Worm (Caenorhabditis elegans) whole organism, L2 larva: Measurements from ENCODE around the gene C05D2.8.

ENCODE experiments used
- C34F6.9 ChIP-seq: fragments of 150-350 bp; optimal IDR thresholded peaks from 2 replicates; lab custom pipeline; 2014; ENCODE audit warnings: missing biosample characterization, missing genetic modification characterization
- F13H6.1 ChIP-seq: sonication (generic microtip); optimal IDR thresholded peaks from 2 replicates; lab custom pipeline; 2016; ENCODE audit warnings: missing genetic modification characterization, missing compliant biosample characterization
- R02D3.7 ChIP-seq: fragments of 150-350 bp; optimal IDR thresholded peaks from 2 replicates; lab custom pipeline; 2014; ENCODE audit warnings: missing biosample characterization, missing genetic modification characterization
- ZK546.5 ChIP-seq: sonication (generic microtip); optimal IDR thresholded peaks from 2 replicates; lab custom pipeline; 2017; ENCODE audit warnings: missing biosample characterization, missing genetic modification characterization
- alr-1 ChIP-seq: fragments of 150-350 bp; optimal IDR thresholded peaks from 2 replicates; lab custom pipeline; 2014; ENCODE audit warnings: missing biosample characterization, missing genetic modification characterization
- aly-2 ChIP-seq: fragments of 150-350 bp; optimal IDR thresholded peaks from 2 replicates; lab custom pipeline; 2014; ENCODE audit warnings: missing biosample characterization, missing genetic modification characterization
- ama-1 ChIP-seq: fragments of 150-350 bp; optimal IDR thresholded peaks from 2 replicates; lab custom pipeline; 2018; ENCODE audit warnings: inconsistent platforms
- blmp-1 ChIP-seq: sonication (generic microtip); optimal IDR thresholded peaks from 2 replicates; lab custom pipeline; 2017; ENCODE audit warnings: missing genetic modification characterization, mild to moderate bottlenecking, missing compliant biosample characterization, antibody characterized with exemption, moderate library complexity; ENCODE audit not compliant: insufficient read depth
- crh-2 ChIP-seq: sonication (generic microtip); optimal IDR thresholded peaks from 2 replicates; lab custom pipeline; 2017; ENCODE audit warnings: missing biosample characterization, missing genetic modification characterization
- egl-27 ChIP-seq: sonication (generic microtip); optimal IDR thresholded peaks from 3 replicates; lab custom pipeline; 2017; ENCODE audit warnings: missing biosample characterization, missing genetic modification reagents, missing genetic modification characterization
- elt-3 ChIP-seq: sonication (generic microtip); optimal IDR thresholded peaks from 2 replicates; lab custom pipeline; 2017; ENCODE audit warnings: missing biosample characterization, missing genetic modification characterization
- fos-1 ChIP-seq: fragments of 150-350 bp; optimal IDR thresholded peaks from 2 replicates; lab custom pipeline; 2014; ENCODE audit warnings: missing biosample characterization, missing genetic modification characterization
- lin-11 ChIP-seq: fragments of 150-350 bp; sonication (generic microtip); optimal IDR thresholded peaks from 2 replicates; lab custom pipeline; 2014; ENCODE audit warnings: missing biosample characterization, missing genetic modification characterization, inconsistent platforms, mixed read lengths
- lin-13 ChIP-seq: fragments of 150-350 bp; optimal IDR thresholded peaks from 2 replicates; lab custom pipeline; 2014; ENCODE audit warnings: missing biosample characterization, missing genetic modification reagents, missing genetic modification characterization
- lin-39 ChIP-seq: fragments of 150-350 bp; optimal IDR thresholded peaks from 2 replicates; lab custom pipeline; 2014; ENCODE audit warnings: missing biosample characterization, missing genetic modification reagents, missing genetic modification characterization
- lsy-2 ChIP-seq, 2 experiments: fragments of 150-350 bp in 1 of 2; sonication (generic microtip) in 1 of 2; optimal IDR thresholded peaks; 2 replicates each; lab custom pipeline; 2014 to 2017; ENCODE audit warnings: missing biosample characterization in 2 of 2, missing genetic modification characterization in 2 of 2
- mab-5 ChIP-seq: fragments of 150-350 bp; optimal IDR thresholded peaks from 2 replicates; lab custom pipeline; 2014; ENCODE audit warnings: missing biosample characterization, missing genetic modification characterization
- mbf-1 ChIP-seq: sonication (generic microtip); optimal IDR thresholded peaks from 2 replicates; lab custom pipeline; 2017; ENCODE audit warnings: missing biosample characterization, missing genetic modification characterization
- nhr-10 ChIP-seq: sonication (generic microtip); optimal IDR thresholded peaks from 2 replicates; lab custom pipeline; 2017; ENCODE audit warnings: missing biosample characterization, missing genetic modification characterization
- nhr-12 ChIP-seq: fragments of 150-350 bp; optimal IDR thresholded peaks from 2 replicates; lab custom pipeline; 2014; ENCODE audit warnings: missing biosample characterization, missing genetic modification characterization
- nhr-129 ChIP-seq: fragments of 150-350 bp; optimal IDR thresholded peaks from 2 replicates; lab custom pipeline; 2014; ENCODE audit warnings: missing biosample characterization, missing genetic modification characterization
- nhr-21 ChIP-seq: fragments of 150-350 bp; optimal IDR thresholded peaks from 2 replicates; lab custom pipeline; 2014; ENCODE audit warnings: missing biosample characterization, missing genetic modification characterization
- nhr-23 ChIP-seq: fragments of 150-350 bp; optimal IDR thresholded peaks from 2 replicates; lab custom pipeline; 2014; ENCODE audit warnings: missing biosample characterization, missing genetic modification reagents, missing genetic modification characterization
- nhr-25 ChIP-seq: fragments of 150-350 bp; sonication (generic microtip); optimal IDR thresholded peaks from 3 replicates; lab custom pipeline; 2014; ENCODE audit warnings: missing biosample characterization, missing genetic modification characterization
- nhr-6 ChIP-seq: fragments of 150-350 bp; optimal IDR thresholded peaks from 2 replicates; lab custom pipeline; 2014; ENCODE audit warnings: missing biosample characterization, missing genetic modification characterization
- nhr-77 ChIP-seq: fragments of 150-350 bp; optimal IDR thresholded peaks from 2 replicates; lab custom pipeline; 2014; ENCODE audit warnings: missing biosample characterization, missing genetic modification characterization
- sem-4 ChIP-seq: fragments of 150-350 bp; optimal IDR thresholded peaks from 2 replicates; lab custom pipeline; 2014; ENCODE audit warnings: missing biosample characterization, missing genetic modification reagents, missing genetic modification characterization
- skn-1 ChIP-seq: sonication (generic microtip); optimal IDR thresholded peaks from 2 replicates; lab custom pipeline; 2017; ENCODE audit warnings: missing biosample characterization, missing genetic modification characterization
- sma-3 ChIP-seq: sonication (generic microtip); optimal IDR thresholded peaks from 2 replicates; lab custom pipeline; 2016; ENCODE audit warnings: missing genetic modification reagents, missing genetic modification characterization, missing compliant biosample characterization
- sma-9 ChIP-seq, 2 experiments: fragments of 150-350 bp in 1 of 2; sonication (generic microtip) in 1 of 2; optimal IDR thresholded peaks; 2 replicates each; lab custom pipeline; 2014 to 2016; ENCODE audit warnings: missing genetic modification characterization in 2 of 2, mild to moderate bottlenecking in 1 of 2, missing biosample characterization in 1 of 2, missing compliant biosample characterization in 1 of 2, missing genetic modification reagents in 1 of 2, moderate library complexity in 1 of 2
- snpc-4 ChIP-seq: fragments of 150-350 bp; optimal IDR thresholded peaks from 2 replicates; lab custom pipeline; 2014; ENCODE audit warnings: missing biosample characterization, missing genetic modification characterization
- unc-39 ChIP-seq: fragments of 150-350 bp; optimal IDR thresholded peaks from 2 replicates; lab custom pipeline; 2014; ENCODE audit warnings: missing biosample characterization, missing genetic modification characterization
- unc-62 ChIP-seq: fragments of 150-350 bp; optimal IDR thresholded peaks from 2 replicates; lab custom pipeline; 2014; ENCODE audit warnings: missing biosample characterization, missing genetic modification reagents, missing genetic modification characterization

C05D2.8 gene

ce11 chrIII:5630350-5630749, 20.2 kb upstream of the C05D2.8 start:
- TF ChIP-seq sma-3 (GFP tag; lab: Kevin White, UChicago) = no peak
- TF ChIP-seq nhr-129 (tag; lab: Kevin White, UChicago) = peak; percentile 33
- TF ChIP-seq lin-13 = no peak
- no peak for TF ChIP-seq skn-1 (tag; lab: Kevin White, UChicago)
- TF ChIP-seq ama-1 (lab: Kevin White, UChicago) = no peak
- TF ChIP-seq lsy-2 (tag; optimal IDR thresholded peaks at IDR 0.05; lab: Kevin White, UChicago) = no peak
- TF ChIP-seq elt-3 = no peak
- TF ChIP-seq nhr-25 (tag; lab: Kevin White, UChicago) = no peak
- TF ChIP-seq, all 48 proteins: peak for 1

ce11 chrIII:5629225-5629624, 19.1 kb upstream of the C05D2.8 start:
- no peak for TF ChIP-seq nhr-10 (tag; lab: Kevin White, UChicago)
- no peak for TF ChIP-seq mab-5 (tag; lab: Kevin White, UChicago)
- peak; percentile 12 for TF ChIP-seq nhr-129 (tag; lab: Kevin White, UChicago)
- TF ChIP-seq ama-1 (lab: Kevin White, UChicago) = no peak
- TF ChIP-seq nhr-12 = no peak
- TF ChIP-seq nhr-6 = no peak
- no peak for TF ChIP-seq alr-1 (tag; lab: Kevin White, UChicago)
- TF ChIP-seq nhr-77 (tag; lab: Kevin White, UChicago) = no peak
- peak; percentile 54 for TF ChIP-seq sma-9 (GFP tag; optimal IDR thresholded peaks at IDR 0.05; lab: Kevin White, UChicago)
- no peak for TF ChIP-seq sma-9 (tag; optimal IDR thresholded peaks at IDR 0.05; lab: Kevin White, UChicago)
- TF ChIP-seq lin-39 (tag; lab: Kevin White, UChicago) = no peak
- no peak for TF ChIP-seq lin-13
- no peak for TF ChIP-seq sem-4 (tag; lab: Kevin White, UChicago)
- TF ChIP-seq unc-62 (GFP tag; lab: Kevin White, UChicago) = no peak
- TF ChIP-seq F13H6.1 (tag; lab: Kevin White, UChicago) = peak; percentile 38
- TF ChIP-seq lin-11 (tag; lab: Kevin White, UChicago) = no peak
- no peak for TF ChIP-seq blmp-1 (tag; lab: Kevin White, UChicago)
- no peak for TF ChIP-seq egl-27 (tag; lab: Kevin White, UChicago)

ce11 chrIII:5624835-5625234, 14.7 kb upstream of the C05D2.8 start, which contains the start of gene daf-4:
Gene daf-4 (plus strand): TSS chrIII:5625135.
- no peak for TF ChIP-seq crh-2
- TF ChIP-seq fos-1 (tag; lab: Kevin White, UChicago) = no peak
- no peak for TF ChIP-seq unc-62 (GFP tag; lab: Kevin White, UChicago)
- no peak for TF ChIP-seq nhr-23 (tag; lab: Kevin White, UChicago)
- no peak for TF ChIP-seq nhr-77 (tag; lab: Kevin White, UChicago)
- no peak for TF ChIP-seq mbf-1 (tag; lab: Kevin White, UChicago)
- no peak for TF ChIP-seq nhr-25 (tag; lab: Kevin White, UChicago)
- TF ChIP-seq C34F6.9 (tag; lab: Kevin White, UChicago) = no peak
- TF ChIP-seq ZK546.5 (tag; lab: Kevin White, UChicago) = no peak
- no peak for TF ChIP-seq elt-3
- no peak for TF ChIP-seq nhr-10 (tag; lab: Kevin White, UChicago)
- no peak for TF ChIP-seq R02D3.7
- no peak for TF ChIP-seq lin-39 (tag; lab: Kevin White, UChicago)
- no peak for TF ChIP-seq snpc-4 (tag; lab: Kevin White, UChicago)
- TF ChIP-seq ama-1 (lab: Kevin White, UChicago) = no peak
- TF ChIP-seq skn-1 (tag; lab: Kevin White, UChicago) = no peak
- TF ChIP-seq lin-11 (tag; lab: Kevin White, UChicago) = no peak
- TF ChIP-seq aly-2 (tag; lab: Kevin White, UChicago) = no peak
- TF ChIP-seq unc-39 (tag; lab: Kevin White, UChicago) = no peak
- no peak for TF ChIP-seq blmp-1 (tag; lab: Kevin White, UChicago)

- peak; percentile 49 for TF ChIP-seq nhr-129 (tag; lab: Kevin White, UChicago)
- peak in 1 of 2 experiments; percentile 0 for TF ChIP-seq lsy-2 (tag; optimal IDR thresholded peaks at IDR 0.05; lab: Kevin White, UChicago)
- no peak for TF ChIP-seq nhr-21 (tag; lab: Kevin White, UChicago)
- TF ChIP-seq C34F6.9 (tag; lab: Kevin White, UChicago) = peak; percentile 54
- no peak for TF ChIP-seq sem-4 (tag; lab: Kevin White, UChicago)
Observed at ce11 chrIII:5623418-5623817, 13.3 kb upstream of the C05D2.8 start.
